Fruit fly (Drosophila melanogaster) whole organism, pupa: ENCODE data around the gene SdhD.

Source experiments
- CG12605 ChIP-seq: fragments of 200-800 bp; sonication (Bioruptor generic); IDR thresholded peaks from 2 replicates; pipeline ENCODE4 v1.3.6; 2022; ENCODE audit warnings: missing biosample characterization, missing genetic modification characterization
- CG14655 ChIP-seq: fragments of 200-800 bp; sonication (Bioruptor generic); optimal IDR thresholded peaks from 3 replicates; lab custom pipeline; 2017; ENCODE audit warnings: mild to moderate bottlenecking, missing biosample characterization, missing genetic modification reagents, missing genetic modification characterization
- CG15710 ChIP-seq: fragments of 200-800 bp; sonication (Bioruptor generic); optimal IDR thresholded peaks from 2 replicates; lab custom pipeline; 2018; ENCODE audit warnings: missing biosample characterization, mild to moderate bottlenecking, missing genetic modification characterization, moderate library complexity
- CG17806 ChIP-seq: fragments of 200-800 bp; sonication (Bioruptor generic); optimal IDR thresholded peaks from 2 replicates; lab custom pipeline; 2018; ENCODE audit warnings: missing biosample characterization, mild to moderate bottlenecking, missing genetic modification characterization, moderate library complexity
- CG8159 ChIP-seq: fragments of 200-800 bp; sonication (Bioruptor generic); optimal IDR thresholded peaks from 3 replicates; lab custom pipeline; 2018; ENCODE audit warnings: missing biosample characterization, mild to moderate bottlenecking, missing genetic modification characterization, moderate library complexity
- CG9948 ChIP-seq: fragments of 200-800 bp; sonication (Bioruptor generic); optimal IDR thresholded peaks from 2 replicates; lab custom pipeline; 2018; ENCODE audit warnings: missing biosample characterization, mild to moderate bottlenecking, missing genetic modification characterization, moderate library complexity
- D1 ChIP-seq: fragments of 200-800 bp; sonication (Bioruptor generic); optimal IDR thresholded peaks from 2 replicates; lab custom pipeline; 2018; ENCODE audit warnings: missing biosample characterization, mild to moderate bottlenecking, missing genetic modification characterization, moderate library complexity
- EcR ChIP-seq: fragments of 200-800 bp; sonication (Bioruptor generic); optimal IDR thresholded peaks from 3 replicates; lab custom pipeline; 2019; ENCODE audit warnings: missing biosample characterization, missing genetic modification characterization, mild to moderate bottlenecking, moderate library complexity, missing genetic modification reagents
- Ets98B ChIP-seq: fragments of 200-800 bp; sonication (Bioruptor generic); IDR thresholded peaks from 2 replicates; pipeline ENCODE4 v1.3.6; 2022; ENCODE audit warnings: missing biosample characterization, missing genetic modification characterization
- Pif1A ChIP-seq: fragments of 200-800 bp; sonication (Bioruptor generic); optimal IDR thresholded peaks from 3 replicates; lab custom pipeline; 2016; ENCODE audit warnings: missing biosample characterization, missing genetic modification characterization
- Pif1B ChIP-seq: fragments of 200-800 bp; sonication (Bioruptor generic); optimal IDR thresholded peaks from 3 replicates; lab custom pipeline; 2016; ENCODE audit warnings: missing biosample characterization, missing genetic modification characterization
- rn ChIP-seq: fragments of 200-800 bp; sonication (Bioruptor generic); IDR thresholded peaks from 2 replicates; pipeline ENCODE4 v1.3.6; 2022; ENCODE audit warnings: missing biosample characterization, missing genetic modification characterization

DNA sequence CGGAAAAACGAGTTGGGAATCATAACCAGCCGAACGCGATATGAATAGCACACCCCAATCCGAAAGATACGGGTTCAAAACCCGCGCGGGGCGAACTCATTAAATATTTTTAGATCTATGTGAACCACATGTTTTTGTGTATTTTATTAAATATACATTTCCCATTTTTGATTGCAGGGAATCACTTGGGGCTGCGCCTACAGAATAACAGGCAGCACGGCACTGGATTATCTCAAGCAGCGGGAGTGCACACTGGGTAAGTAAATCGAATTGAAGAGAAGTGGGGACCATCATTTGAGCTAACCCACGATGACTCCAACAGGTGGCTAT, 30.0 kb downstream of the SdhD start:
- peak; percentile 18 for TF ChIP-seq EcR (GFP tag; lab: Kevin White, UChicago)
- no peak for TF ChIP-seq CG12605 (GFP tag; lab: Robert Waterston, UW)
- TF ChIP-seq CG15710 (tag; lab: Kevin White, UChicago): no peak
- TF ChIP-seq D1: no peak
- no peak for TF ChIP-seq CG17806 (tag; lab: Kevin White, UChicago)
- TF ChIP-seq Pif1B (GFP tag; lab: Kevin White, UChicago): no peak
- TF ChIP-seq rn: no peak
- no peak for TF ChIP-seq CG8159
- no peak for TF ChIP-seq CG14655 (GFP tag; lab: Kevin White, UChicago)
- no peak for TF ChIP-seq CG9948
- no peak for TF ChIP-seq Ets98B (GFP tag; lab: Robert Waterston, UW)
- no peak for TF ChIP-seq Pif1A (GFP tag; lab: Kevin White, UChicago)
